Fruit fly (Drosophila melanogaster) whole organism, embryonic: Measurements from ENCODE around the gene CG13059.

Experiments used
- CG11085 ChIP-seq: fragments of 200-800 bp; sonication (Bioruptor generic); IDR thresholded peaks from 2 replicates; pipeline ENCODE4 v1.3.6; 2022; ENCODE audit warnings: missing biosample characterization, missing genetic modification characterization
- CG11247 ChIP-seq: fragments of 200-800 bp; sonication (Bioruptor generic); IDR thresholded peaks from 2 replicates; pipeline ENCODE4 v1.3.6; 2022; ENCODE audit warnings: missing biosample characterization, missing genetic modification characterization
- CG12659 ChIP-seq: fragments of 200-800 bp; sonication (Bioruptor generic); optimal IDR thresholded peaks from 3 replicates; lab custom pipeline; 2017; ENCODE audit warnings: mild to moderate bottlenecking, missing biosample characterization, missing genetic modification reagents, missing genetic modification characterization
- CG15601 ChIP-seq: fragments of 200-800 bp; sonication (Bioruptor generic); optimal IDR thresholded peaks from 3 replicates; lab custom pipeline; 2019; ENCODE audit warnings: missing biosample characterization, mild to moderate bottlenecking, missing genetic modification characterization, moderate library complexity
- CG1603 ChIP-seq: fragments of 200-800 bp; sonication (Bioruptor generic); optimal IDR thresholded peaks from 2 replicates; lab custom pipeline; 2019; ENCODE audit warnings: missing biosample characterization, mild to moderate bottlenecking, missing genetic modification characterization, moderate library complexity
- CG17361 ChIP-seq: fragments of 200-800 bp; sonication (Bioruptor generic); IDR thresholded peaks from 3 replicates; pipeline ENCODE4 v1.3.6; 2022; ENCODE audit warnings: missing biosample characterization, missing genetic modification characterization
- CG17912 ChIP-seq: fragments of 200-800 bp; sonication (Bioruptor generic); optimal IDR thresholded peaks from 2 replicates; lab custom pipeline; 2018; ENCODE audit warnings: missing biosample characterization, mild to moderate bottlenecking, missing genetic modification characterization
- CG3065 ChIP-seq: fragments of 200-800 bp; sonication (Bioruptor generic); optimal IDR thresholded peaks from 2 replicates; lab custom pipeline; 2016; ENCODE audit warnings: missing biosample characterization, missing genetic modification characterization
- CG31388 ChIP-seq: fragments of 200-800 bp; sonication (Bioruptor generic); optimal IDR thresholded peaks from 2 replicates; lab custom pipeline; 2016; ENCODE audit warnings: missing biosample characterization, missing genetic modification characterization
- CG3163 ChIP-seq: fragments of 200-800 bp; sonication (Bioruptor generic); optimal IDR thresholded peaks from 3 replicates; lab custom pipeline; 2016; ENCODE audit warnings: missing biosample characterization, missing genetic modification characterization
- CG32772 ChIP-seq: fragments of 200-800 bp; sonication (Bioruptor generic); IDR thresholded peaks from 2 replicates; pipeline ENCODE4 v1.3.6; 2022; ENCODE audit warnings: missing biosample characterization, missing genetic modification characterization
- CG3847 ChIP-seq: fragments of 200-800 bp; sonication (Bioruptor generic); IDR thresholded peaks from 2 replicates; pipeline ENCODE4 v1.3.6; 2022; ENCODE audit warnings: missing biosample characterization, missing genetic modification characterization
- CG8765 ChIP-seq: fragments of 200-800 bp; sonication (Bioruptor generic); IDR thresholded peaks from 2 replicates; pipeline ENCODE4 v1.3.6; 2022; ENCODE audit warnings: missing biosample characterization, missing genetic modification characterization
- Camta ChIP-seq: fragments of 200-800 bp; sonication (Bioruptor generic); optimal IDR thresholded peaks from 2 replicates; lab custom pipeline; 2016; ENCODE audit warnings: missing biosample characterization, missing genetic modification characterization
- Dref ChIP-seq: fragments of 200-800 bp; sonication (Bioruptor generic); IDR thresholded peaks from 2 replicates; pipeline ENCODE4 v1.3.6; 2022; ENCODE audit warnings: missing biosample characterization, missing genetic modification characterization
- Eip74EF ChIP-seq, 2 experiments: fragments of 200-800 bp in 1 of 2; fragments of >200 bp in 1 of 2; sonication (Bioruptor generic) in 1 of 2; optimal IDR thresholded peaks; 2 replicates each; lab custom pipeline; 2017 to 2019; ENCODE audit warnings: missing biosample characterization in 2 of 2, missing genetic modification characterization in 2 of 2, mild to moderate bottlenecking in 1 of 2, moderate library complexity in 1 of 2
- HHEX ChIP-seq: fragments of 200-800 bp; sonication (Bioruptor generic); optimal IDR thresholded peaks from 3 replicates; lab custom pipeline; 2017; ENCODE audit warnings: missing biosample characterization, mild to moderate bottlenecking, missing genetic modification characterization, missing genetic modification reagents
- Lpt ChIP-seq: fragments of >200 bp; optimal IDR thresholded peaks from 2 replicates; lab custom pipeline; 2018; ENCODE audit warnings: missing biosample characterization, missing genetic modification characterization
- Myb ChIP-seq: fragments of 200-800 bp; sonication (Bioruptor generic); optimal IDR thresholded peaks from 2 replicates; lab custom pipeline; 2016; ENCODE audit warnings: missing biosample characterization, missing genetic modification characterization
- NC2β ChIP-seq: fragments of 200-800 bp; sonication (Bioruptor generic); optimal IDR thresholded peaks from 2 replicates; lab custom pipeline; 2016; ENCODE audit warnings: missing biosample characterization, missing genetic modification characterization
- NfI ChIP-seq: fragments of 200-800 bp; sonication (Bioruptor generic); optimal IDR thresholded peaks from 3 replicates; lab custom pipeline; 2018; ENCODE audit warnings: missing biosample characterization, mild to moderate bottlenecking, missing genetic modification characterization, moderate library complexity
- Oaz ChIP-seq: fragments of 200-800 bp; sonication (Bioruptor generic); IDR thresholded peaks from 2 replicates; pipeline ENCODE4 v1.3.6; 2022; ENCODE audit warnings: missing biosample characterization, missing genetic modification characterization
- Optix ChIP-seq: fragments of 200-800 bp; sonication (Bioruptor generic); IDR thresholded peaks from 3 replicates; pipeline ENCODE4 v1.3.6; 2022; ENCODE audit warnings: missing biosample characterization, missing genetic modification characterization
- Six4 ChIP-seq: fragments of 200-800 bp; sonication (Bioruptor generic); optimal IDR thresholded peaks from 2 replicates; lab custom pipeline; 2016; ENCODE audit warnings: missing biosample characterization, missing genetic modification characterization
- Sox102F ChIP-seq: fragments of 200-800 bp; sonication (Bioruptor generic); optimal IDR thresholded peaks from 2 replicates; lab custom pipeline; 2018; ENCODE audit warnings: missing biosample characterization, mild to moderate bottlenecking, missing genetic modification characterization, moderate library complexity
- Xrp1 ChIP-seq: fragments of 200-800 bp; sonication (Bioruptor generic); IDR thresholded peaks from 2 replicates; pipeline ENCODE4 v1.3.6; 2022; ENCODE audit warnings: missing biosample characterization, missing genetic modification characterization
- ase ChIP-seq: fragments of 200-800 bp; sonication (Bioruptor generic); IDR thresholded peaks from 3 replicates; pipeline ENCODE4 v1.3.6; 2022; ENCODE audit warnings: missing biosample characterization, missing genetic modification characterization
- btn ChIP-seq: fragments of 200-800 bp; sonication (Bioruptor generic); optimal IDR thresholded peaks from 2 replicates; lab custom pipeline; 2016; ENCODE audit warnings: missing biosample characterization, missing genetic modification characterization
- exex ChIP-seq: fragments of 200-800 bp; sonication (Bioruptor generic); optimal IDR thresholded peaks from 4 replicates; lab custom pipeline; 2018; ENCODE audit warnings: missing biosample characterization, mild to moderate bottlenecking, missing genetic modification characterization, moderate library complexity
- fd102C ChIP-seq: fragments of 200-800 bp; sonication (Bioruptor generic); optimal IDR thresholded peaks from 2 replicates; lab custom pipeline; 2018; ENCODE audit warnings: missing biosample characterization, mild to moderate bottlenecking, missing genetic modification characterization, moderate library complexity
- fd96Cb ChIP-seq: fragments of 200-800 bp; sonication (Bioruptor generic); optimal IDR thresholded peaks from 2 replicates; lab custom pipeline; 2018; ENCODE audit warnings: missing biosample characterization, mild to moderate bottlenecking, missing genetic modification characterization, moderate library complexity
- fu2 ChIP-seq: fragments of 200-800 bp; sonication (Bioruptor generic); optimal IDR thresholded peaks from 2 replicates; lab custom pipeline; 2016; ENCODE audit warnings: missing biosample characterization, missing genetic modification characterization
- jigr1 ChIP-seq: fragments of 200-800 bp; sonication (Bioruptor generic); IDR thresholded peaks from 3 replicates; pipeline ENCODE4 v1.3.6; 2022; ENCODE audit warnings: missing biosample characterization, missing genetic modification characterization
- kay ChIP-seq: fragments of 200-800 bp; sonication (Bioruptor generic); optimal IDR thresholded peaks from 2 replicates; lab custom pipeline; 2016; ENCODE audit warnings: missing biosample characterization, missing genetic modification characterization
- lab ChIP-seq: fragments of 200-800 bp; sonication (Bioruptor generic); optimal IDR thresholded peaks from 3 replicates; lab custom pipeline; 2017; ENCODE audit warnings: missing biosample characterization, missing genetic modification characterization, mild to moderate bottlenecking, moderate library complexity, missing genetic modification reagents
- lmd ChIP-seq: fragments of 200-800 bp; sonication (Bioruptor generic); IDR thresholded peaks from 2 replicates; pipeline ENCODE4 v1.3.6; 2022; ENCODE audit warnings: missing biosample characterization, missing genetic modification characterization
- luna ChIP-seq: fragments of 200-800 bp; sonication (Bioruptor generic); optimal IDR thresholded peaks from 2 replicates; lab custom pipeline; 2016; ENCODE audit warnings: missing biosample characterization, missing genetic modification characterization
- mam ChIP-seq: fragments of 200-800 bp; sonication (Bioruptor generic); optimal IDR thresholded peaks from 3 replicates; lab custom pipeline; 2016; ENCODE audit warnings: missing biosample characterization, missing genetic modification characterization
- pb ChIP-seq: fragments of 200-800 bp; sonication (Bioruptor generic); optimal IDR thresholded peaks from 3 replicates; lab custom pipeline; 2016; ENCODE audit warnings: missing biosample characterization, missing genetic modification characterization
- row ChIP-seq: fragments of 200-800 bp; sonication (Bioruptor generic); IDR thresholded peaks from 3 replicates; pipeline ENCODE4 v1.3.6; 2022; ENCODE audit warnings: missing biosample characterization, missing genetic modification characterization
- sc ChIP-seq, 3 experiments: fragments of >200 bp in 2 of 3; fragments of 200-800 bp in 1 of 3; sonication (Bioruptor generic) in 1 of 3; optimal IDR thresholded peaks; 2 replicates in 2 of 3; 3 replicates in 1 of 3; lab custom pipeline; 2017; ENCODE audit warnings: mild to moderate bottlenecking in 1 of 3, missing biosample characterization in 1 of 3, missing genetic modification characterization in 1 of 3, missing genetic modification reagents in 1 of 3
- sens-2 ChIP-seq: fragments of 200-800 bp; sonication (Bioruptor generic); IDR thresholded peaks from 2 replicates; pipeline ENCODE4 v1.3.6; 2022; ENCODE audit warnings: missing biosample characterization, missing genetic modification characterization
- seq ChIP-seq: fragments of 200-800 bp; sonication (Bioruptor generic); IDR thresholded peaks from 2 replicates; pipeline ENCODE4 v1.3.6; 2022; ENCODE audit warnings: missing biosample characterization, missing genetic modification characterization
- tin ChIP-seq: fragments of 200-800 bp; sonication (Bioruptor generic); optimal IDR thresholded peaks from 3 replicates; lab custom pipeline; 2016; ENCODE audit warnings: missing biosample characterization, missing genetic modification characterization
- tll ChIP-seq, 2 experiments: fragments of 200-800 bp in 1 of 2; fragments of >200 bp in 1 of 2; sonication (Bioruptor generic) in 1 of 2; optimal IDR thresholded peaks; 2 replicates each; lab custom pipeline; 2017 to 2019; ENCODE audit warnings: missing biosample characterization in 2 of 2, missing genetic modification characterization in 2 of 2, mild to moderate bottlenecking in 1 of 2, moderate library complexity in 1 of 2
- vfl ChIP-seq: fragments of 200-800 bp; sonication (Bioruptor generic); optimal IDR thresholded peaks from 2 replicates; lab custom pipeline; 2016; ENCODE audit warnings: missing biosample characterization, missing genetic modification characterization
- vnd ChIP-seq: fragments of 200-800 bp; sonication (Bioruptor generic); IDR thresholded peaks from 3 replicates; pipeline ENCODE4 v1.3.6; 2022; ENCODE audit warnings: missing biosample characterization, missing genetic modification characterization; ENCODE audit not compliant: partially characterized antibody

Gene CG13059

DNA sequence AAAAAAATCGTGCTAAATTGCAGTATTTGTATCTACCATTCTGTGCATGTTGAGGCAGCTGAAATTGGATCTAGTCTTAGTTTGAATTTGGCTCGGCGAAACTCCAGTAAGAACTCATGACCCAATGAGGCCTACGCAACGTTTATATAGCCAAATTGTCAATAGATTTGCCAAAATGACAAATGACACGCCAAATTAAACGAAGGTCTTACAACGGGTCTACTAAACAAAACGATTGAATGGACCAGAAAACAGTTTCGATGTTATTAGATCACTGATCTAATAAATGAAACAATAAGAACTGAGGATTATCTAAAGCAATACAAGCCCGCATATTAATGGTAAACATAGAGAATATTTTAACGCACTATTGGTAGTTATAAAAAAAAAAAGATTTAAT is 2.3 kb upstream of the CG13059 start, which contains the start of gene CG42718:
CG42718 (minus strand) TSS at position 101 of the 400 bp plus-strand sequence.
- TF ChIP-seq CG17912 (GFP tag; lab: Kevin White, UChicago) = no peak
- TF ChIP-seq Lpt (GFP tag; lab: Kevin White, UChicago) = no peak
- TF ChIP-seq Myb = no peak
- no peak for TF ChIP-seq CG3163
- no peak for TF ChIP-seq jigr1 (GFP tag; lab: Robert Waterston, UW)
- TF ChIP-seq CG12659 = no peak
- TF ChIP-seq sens-2 (GFP tag; lab: Robert Waterston, UW) = no peak
- TF ChIP-seq luna (GFP tag; lab: Kevin White, UChicago) = no peak
- no peak for TF ChIP-seq Oaz (GFP tag; lab: Robert Waterston, UW)
- TF ChIP-seq fu2 (GFP tag; lab: Kevin White, UChicago) = no peak
- no peak for TF ChIP-seq HHEX (GFP tag; lab: Kevin White, UChicago)
- TF ChIP-seq tin = no peak
- TF ChIP-seq, all 482 proteins: peak for 0

DNA sequence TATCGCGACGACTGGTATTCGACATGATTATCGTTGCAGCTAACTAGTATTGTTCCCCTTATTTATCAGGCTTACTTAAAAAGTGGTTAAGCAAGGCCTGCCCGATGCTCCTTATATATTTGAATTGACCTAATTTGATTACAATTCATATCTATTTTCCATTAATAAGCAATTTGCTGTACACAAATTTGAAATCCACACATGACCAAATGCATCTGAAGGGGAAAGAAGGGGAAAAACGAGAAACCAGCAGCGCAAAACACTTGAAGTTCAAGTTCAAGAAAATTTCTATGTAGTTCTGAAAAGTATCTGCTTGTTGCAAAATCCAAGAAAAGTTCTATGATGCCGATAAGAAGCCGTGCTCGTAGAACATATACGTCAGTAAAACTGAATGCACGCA is 3.2 kb downstream of the CG13059 start, which contains the start of the genes CG13040 and CG13039:
CG13040 (minus strand) TSS at position 101 of the 400 bp plus-strand sequence.
CG13039 (minus strand) TSS at position 106 of the 400 bp plus-strand sequence.
- no peak for TF ChIP-seq kay (GFP tag; lab: Kevin White, UChicago)
- no peak for TF ChIP-seq seq (GFP tag; lab: Robert Waterston, UW)
- no peak for TF ChIP-seq CG32772 (GFP tag; lab: Robert Waterston, UW)
- no peak for TF ChIP-seq pb (GFP tag; lab: Kevin White, UChicago)
- no peak for TF ChIP-seq lab
- TF ChIP-seq sc (optimal IDR thresholded peaks at IDR 0.05; lab: Kevin White, UChicago) = no peak
- TF ChIP-seq sc (GFP tag; optimal IDR thresholded peaks at IDR 0.05; lab: Kevin White, UChicago) = no peak
- no peak for TF ChIP-seq CG8765 (GFP tag; lab: Robert Waterston, UW)

DNA sequence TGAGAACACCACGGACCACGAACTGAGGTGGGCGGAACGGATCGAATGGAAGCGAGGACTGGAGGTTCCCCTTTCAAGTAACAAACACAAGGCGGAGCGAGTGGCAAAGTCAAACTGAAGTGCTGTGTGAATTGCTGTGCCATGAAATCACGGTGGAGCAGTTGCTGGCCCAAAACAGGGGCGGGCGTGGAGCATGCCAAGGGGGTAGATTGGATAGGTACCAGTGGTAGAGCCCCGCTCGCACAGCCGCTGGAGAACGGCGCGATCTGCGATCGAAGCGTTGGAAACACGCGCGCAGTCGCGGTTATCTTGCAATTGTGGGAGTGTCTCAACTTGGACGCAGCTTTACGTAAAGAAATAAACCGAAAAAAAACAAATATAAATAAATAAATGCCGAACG is 4.3 kb downstream of the CG13059 start, which contains the start of gene CG13038:
CG13038 (minus strand) TSS at position 118 of the 400 bp plus-strand sequence.
- TF ChIP-seq CG31388 = no peak
- no peak for TF ChIP-seq NfI (GFP tag; lab: Kevin White, UChicago)
- TF ChIP-seq exex (tag; lab: Kevin White, UChicago) = no peak
- TF ChIP-seq Xrp1 (GFP tag; lab: Robert Waterston, UW) = no peak
- TF ChIP-seq HHEX (GFP tag; lab: Kevin White, UChicago) = no peak
- TF ChIP-seq CG1603 (tag; lab: Kevin White, UChicago) = no peak
- no peak for TF ChIP-seq CG8765 (GFP tag; lab: Robert Waterston, UW)
- TF ChIP-seq CG32772 (GFP tag; lab: Robert Waterston, UW) = no peak
- no peak for TF ChIP-seq vnd (GFP tag; lab: Robert Waterston, UW)
- no peak for TF ChIP-seq CG15601 (tag; lab: Kevin White, UChicago)
- no peak for TF ChIP-seq NC2β (GFP tag; lab: Kevin White, UChicago)
- TF ChIP-seq Optix (GFP tag; lab: Robert Waterston, UW) = no peak
- no peak for TF ChIP-seq mam
- TF ChIP-seq row (GFP tag; lab: Robert Waterston, UW) = no peak
- no peak for TF ChIP-seq Sox102F
- TF ChIP-seq tll (GFP tag; optimal IDR thresholded peaks at IDR 0.05; lab: Kevin White, UChicago) = no peak
- no peak for TF ChIP-seq CG3065 (GFP tag; lab: Kevin White, UChicago)
- no peak for TF ChIP-seq CG17361 (GFP tag; lab: Robert Waterston, UW)
- no peak for TF ChIP-seq seq (GFP tag; lab: Robert Waterston, UW)
- no peak for TF ChIP-seq sc (optimal IDR thresholded peaks at IDR 0.05; lab: Kevin White, UChicago)
- no peak for TF ChIP-seq sc (GFP tag; optimal IDR thresholded peaks at IDR 0.05; lab: Kevin White, UChicago)
- no peak for TF ChIP-seq fd96Cb (tag; lab: Kevin White, UChicago)
- TF ChIP-seq Six4 (GFP tag; lab: Kevin White, UChicago) = no peak
- 0 out of 2 replicates have a peak, but pooled peaks have one; percentile 35 for TF ChIP-seq CG11085 (GFP tag; lab: Robert Waterston, UW)
- no peak for TF ChIP-seq CG3847 (GFP tag; lab: Robert Waterston, UW)
- no peak for TF ChIP-seq btn
- TF ChIP-seq CG11247 (GFP tag; lab: Robert Waterston, UW) = no peak
- 0 out of 3 replicates have a peak, but pooled peaks have one; percentile 18 for TF ChIP-seq ase
- TF ChIP-seq Dref = 0 out of 2 replicates have a peak, but pooled peaks have one; percentile 13
- no peak for TF ChIP-seq Camta (GFP tag; lab: Kevin White, UChicago)
- TF ChIP-seq Eip74EF (GFP tag; optimal IDR thresholded peaks at IDR 0.05; lab: Kevin White, UChicago) = no peak
- no peak for TF ChIP-seq fd102C (GFP tag; lab: Kevin White, UChicago)
- no peak for TF ChIP-seq vfl (GFP tag; lab: Kevin White, UChicago)
- TF ChIP-seq lmd (GFP tag; lab: Robert Waterston, UW) = peak; percentile 13; the same call in 1 of the 2 replicates
